Worm (Caenorhabditis elegans): Measurements from ENCODE around the gene C13A10.2.

The C13A10.2 gene

ce11 chrII:1323190-1323651 lies 34.6 kb downstream of the C13A10.2 start (continued):
- TF ChIP-seq mes-2 (tag; optimal IDR thresholded peaks at IDR 0.05; ENCODE audit: poor library complexity, severe bottlenecking) (peak; percentile 40), fos-1 (tag; optimal IDR thresholded peaks at IDR 0.05) (no peak), lin-38 (GFP tag; IDR thresholded peaks at IDR 0.05) (peak; percentile 81), mep-1 (tag; optimal IDR thresholded peaks at IDR 0.05) (peak; percentile 72), hlh-11 (tag; optimal IDR thresholded peaks at IDR 0.05) (peak; percentile 37), F37D6.2 (tag; optimal IDR thresholded peaks at IDR 0.05) (peak; percentile 22), nhr-102 (tag; optimal IDR thresholded peaks at IDR 0.05) (peak; percentile 32), F10B5.3 (tag; optimal IDR thresholded peaks at IDR 0.05) (no peak), dpl-1 (GFP tag; optimal IDR thresholded peaks at IDR 0.05) (peak; percentile 26), aha-1 (tag) (peak; percentile 94), F49E8.2 (tag; optimal IDR thresholded peaks at IDR 0.05; ENCODE audit: borderline replicate concordance) (peak; percentile 80), rbr-2 (tag; optimal IDR thresholded peaks at IDR 0.05) (peak; percentile 37), egl-27 (tag; optimal IDR thresholded peaks at IDR 0.05) (no peak), cey-2 (tag; optimal IDR thresholded peaks at IDR 0.05; ENCODE audit: borderline replicate concordance, insufficient read depth) (no peak), dve-1 (tag; optimal IDR thresholded peaks at IDR 0.05; ENCODE audit: insufficient read depth) (peak; percentile 14), set-16 (GFP tag; IDR thresholded peaks at IDR 0.05) (peak; percentile 91), daf-16 (GFP tag; optimal IDR thresholded peaks at IDR 0.05) (peak in 1 of 2 experiments; percentile 1), daf-16 (tag; optimal IDR thresholded peaks at IDR 0.05) (no peak), nhr-28 (tag; optimal IDR thresholded peaks at IDR 0.05) (no peak), Y48G9A.11 (GFP tag; IDR thresholded peaks at IDR 0.05) (0 out of 2 replicates have a peak, but pooled peaks have one; percentile 10), hlh-30 (tag; optimal IDR thresholded peaks at IDR 0.05; ENCODE audit: insufficient read depth) (peak; percentile 19), dmd-9 (GFP tag; IDR thresholded peaks at IDR 0.05) (no peak), php-3 (GFP tag; IDR thresholded peaks at IDR 0.05) (no peak)

- TF ChIP-seq pha-4 (GFP tag; IDR thresholded peaks at IDR 0.05) (no peak; the same call in 1 of the 2 replicates), pha-4 (tag; optimal IDR thresholded peaks at IDR 0.05) (no peak), lin-13 (GFP tag; optimal IDR thresholded peaks at IDR 0.05) (peak; percentile 6), pqm-1 (tag; optimal IDR thresholded peaks at IDR 0.05) (no peak), hmg-1.1 (GFP tag; IDR thresholded peaks at IDR 0.05) (no peak), ztf-11 (tag; optimal IDR thresholded peaks at IDR 0.05) (no peak), lim-7 (GFP tag; IDR thresholded peaks at IDR 0.05) (no peak), Y105C5A.15 (GFP tag; IDR thresholded peaks at IDR 0.05) (0 out of 2 replicates have a peak, but pooled peaks have one; percentile 10), ceh-28 (tag; optimal IDR thresholded peaks at IDR 0.05) (no peak), lin-1 (GFP tag; IDR thresholded peaks at IDR 0.05) (no peak), hlh-11 (tag; optimal IDR thresholded peaks at IDR 0.05) (no peak), nhr-10 (tag; optimal IDR thresholded peaks at IDR 0.05) (no peak), dpl-1 (GFP tag; optimal IDR thresholded peaks at IDR 0.05) (no peak), T26A8.4 (GFP tag; IDR thresholded peaks at IDR 0.05) (no peak), nhr-237 (tag; optimal IDR thresholded peaks at IDR 0.05) (no peak), aha-1 (tag) (peak; percentile 34), aly-2 (tag; optimal IDR thresholded peaks at IDR 0.05) (no peak), set-16 (GFP tag; IDR thresholded peaks at IDR 0.05) (peak; percentile 55), mdl-1 (tag; optimal IDR thresholded peaks at IDR 0.05) (no peak), mep-1 (tag; optimal IDR thresholded peaks at IDR 0.05) (no peak), madf-5 (GFP tag; IDR thresholded peaks at IDR 0.05) (0 out of 4 replicates have a peak, but pooled peaks of 1 of the 2 experiments have one; percentile 53), snpc-1.2 (GFP tag; IDR thresholded peaks at IDR 0.05) (no peak; the same call in 1 of the 2 replicates), Y75B8A.6 (GFP tag; IDR thresholded peaks at IDR 0.05) (no peak)
Measured at ce11 chrII:1322283-1323173, 35.3 kb downstream of the C13A10.2 start.
